Fruit fly (Drosophila melanogaster) whole organism, embryonic: ENCODE data around the gene tup.

Experiments
- CG10147 ChIP-seq: fragments of 200-800 bp; sonication (Bioruptor generic); optimal IDR thresholded peaks from 2 replicates; lab custom pipeline; 2019; ENCODE audit warnings: missing biosample characterization, mild to moderate bottlenecking, missing genetic modification characterization, moderate library complexity
- CG10209 ChIP-seq: fragments of 200-800 bp; sonication (Bioruptor generic); optimal IDR thresholded peaks from 3 replicates; lab custom pipeline; 2017; ENCODE audit warnings: missing biosample characterization, mild to moderate bottlenecking, missing genetic modification characterization, missing genetic modification reagents
- CG1024 ChIP-seq: fragments of 200-800 bp; sonication (Bioruptor generic); IDR thresholded peaks from 2 replicates; pipeline ENCODE4 v1.3.6; 2022; ENCODE audit warnings: missing biosample characterization, missing genetic modification characterization
- CG11560 ChIP-seq: fragments of 200-800 bp; sonication (Bioruptor generic); IDR thresholded peaks from 3 replicates; pipeline ENCODE4 v1.3.6; 2022; ENCODE audit warnings: missing biosample characterization, missing genetic modification characterization
- CG13287 ChIP-seq: fragments of 200-800 bp; sonication (Bioruptor generic); IDR thresholded peaks from 2 replicates; pipeline ENCODE4 v1.3.6; 2022; ENCODE audit warnings: missing biosample characterization, missing genetic modification characterization; ENCODE audit not compliant: partially characterized antibody
- CG17568 ChIP-seq: fragments of 200-800 bp; sonication (Bioruptor generic); optimal IDR thresholded peaks from 2 replicates; lab custom pipeline; 2018; ENCODE audit warnings: missing biosample characterization, mild to moderate bottlenecking, missing genetic modification characterization, moderate library complexity
- CG18599 ChIP-seq: fragments of 200-800 bp; sonication (Bioruptor generic); optimal IDR thresholded peaks from 3 replicates; lab custom pipeline; 2017; ENCODE audit warnings: missing biosample characterization, missing genetic modification characterization, mild to moderate bottlenecking, moderate library complexity, missing genetic modification reagents
- CG2199 ChIP-seq: fragments of 200-800 bp; sonication (Bioruptor generic); IDR thresholded peaks from 3 replicates; pipeline ENCODE4 v1.3.6; 2022; ENCODE audit warnings: missing biosample characterization, missing genetic modification characterization
- CG31365 ChIP-seq: fragments of 200-800 bp; sonication (Bioruptor generic); optimal IDR thresholded peaks from 2 replicates; lab custom pipeline; 2018; ENCODE audit warnings: missing biosample characterization, mild to moderate bottlenecking, missing genetic modification characterization
- CG31388 ChIP-seq: fragments of 200-800 bp; sonication (Bioruptor generic); optimal IDR thresholded peaks from 2 replicates; lab custom pipeline; 2016; ENCODE audit warnings: missing biosample characterization, missing genetic modification characterization
- CG32767 ChIP-seq: fragments of 200-800 bp; sonication (Bioruptor generic); IDR thresholded peaks from 2 replicates; pipeline ENCODE4 v1.3.6; 2022; ENCODE audit warnings: missing biosample characterization, missing genetic modification characterization
- CG3847 ChIP-seq: fragments of 200-800 bp; sonication (Bioruptor generic); IDR thresholded peaks from 2 replicates; pipeline ENCODE4 v1.3.6; 2022; ENCODE audit warnings: missing biosample characterization, missing genetic modification characterization
- CG42726 ChIP-seq: fragments of 200-800 bp; sonication (Bioruptor generic); IDR thresholded peaks from 2 replicates; pipeline ENCODE4 v1.3.6; 2022; ENCODE audit warnings: missing biosample characterization, missing genetic modification characterization; ENCODE audit not compliant: partially characterized antibody
- CG6175 ChIP-seq: fragments of 200-800 bp; sonication (Bioruptor generic); IDR thresholded peaks from 3 replicates; pipeline ENCODE4 v1.3.6; 2022; ENCODE audit warnings: missing biosample characterization, missing genetic modification characterization
- CG8478 ChIP-seq: fragments of >200 bp; optimal IDR thresholded peaks from 2 replicates; lab custom pipeline; 2018
- CG8765 ChIP-seq: fragments of 200-800 bp; sonication (Bioruptor generic); IDR thresholded peaks from 2 replicates; pipeline ENCODE4 v1.3.6; 2022; ENCODE audit warnings: missing biosample characterization, missing genetic modification characterization
- CG8944 ChIP-seq: fragments of 200-800 bp; sonication (Bioruptor generic); optimal IDR thresholded peaks from 3 replicates; lab custom pipeline; 2016; ENCODE audit warnings: missing biosample characterization, missing genetic modification characterization
- CkIIα-i1 ChIP-seq: fragments of 200-800 bp; sonication (Bioruptor generic); IDR thresholded peaks from 2 replicates; pipeline ENCODE4 v1.3.6; 2022; ENCODE audit warnings: missing biosample characterization, missing genetic modification characterization
- Dek ChIP-seq: fragments of 200-800 bp; sonication (Bioruptor generic); optimal IDR thresholded peaks from 3 replicates; lab custom pipeline; 2019; ENCODE audit warnings: missing biosample characterization, mild to moderate bottlenecking, missing genetic modification characterization, moderate library complexity
- Elba2 ChIP-seq: fragments of 200-800 bp; sonication (Bioruptor generic); optimal IDR thresholded peaks from 3 replicates; lab custom pipeline; 2016; ENCODE audit warnings: missing biosample characterization, missing genetic modification characterization
- HmgD ChIP-seq: fragments of 200-800 bp; sonication (Bioruptor generic); optimal IDR thresholded peaks from 3 replicates; lab custom pipeline; 2016; ENCODE audit warnings: missing biosample characterization, missing genetic modification characterization
- Hmr ChIP-seq: fragments of 200-800 bp; sonication (Bioruptor generic); optimal IDR thresholded peaks from 3 replicates; lab custom pipeline; 2017; ENCODE audit warnings: mild to moderate bottlenecking, missing biosample characterization, missing genetic modification reagents, missing genetic modification characterization
- Hr39 ChIP-seq: fragments of >200 bp; optimal IDR thresholded peaks from 2 replicates; lab custom pipeline; 2017
- Jarid2 ChIP-seq: fragments of 200-800 bp; sonication (Bioruptor generic); optimal IDR thresholded peaks from 3 replicates; lab custom pipeline; 2017; ENCODE audit warnings: mild to moderate bottlenecking, missing biosample characterization, missing genetic modification reagents, missing genetic modification characterization
- Mes4 ChIP-seq: fragments of 200-800 bp; sonication (Bioruptor generic); optimal IDR thresholded peaks from 2 replicates; lab custom pipeline; 2016; ENCODE audit warnings: missing biosample characterization, missing genetic modification characterization
- Sin3A ChIP-seq: fragments of >200 bp; optimal IDR thresholded peaks from 2 replicates; lab custom pipeline; 2018
- Stat92E ChIP-seq, 3 experiments: fragments of >200 bp in 2 of 3; fragments of 200-800 bp in 1 of 3; sonication (Bioruptor generic) in 1 of 3; optimal IDR thresholded peaks; 2 replicates each; lab custom pipeline; 2017 to 2019; ENCODE audit warnings: missing biosample characterization in 3 of 3, missing genetic modification characterization in 3 of 3, mild to moderate bottlenecking in 1 of 3, moderate library complexity in 1 of 3
- ap ChIP-seq: fragments of 200-800 bp; sonication (Bioruptor generic); IDR thresholded peaks from 2 replicates; pipeline ENCODE4 v1.3.6; 2022; ENCODE audit warnings: missing biosample characterization, missing genetic modification characterization
- ase ChIP-seq: fragments of 200-800 bp; sonication (Bioruptor generic); IDR thresholded peaks from 3 replicates; pipeline ENCODE4 v1.3.6; 2022; ENCODE audit warnings: missing biosample characterization, missing genetic modification characterization
- btn ChIP-seq: fragments of 200-800 bp; sonication (Bioruptor generic); optimal IDR thresholded peaks from 2 replicates; lab custom pipeline; 2016; ENCODE audit warnings: missing biosample characterization, missing genetic modification characterization
- crc ChIP-seq: fragments of 200-800 bp; sonication (Bioruptor generic); optimal IDR thresholded peaks from 2 replicates; lab custom pipeline; 2016; ENCODE audit warnings: missing biosample characterization, missing genetic modification characterization
- crp ChIP-seq, 2 experiments: fragments of 200-800 bp; sonication (Bioruptor generic); optimal IDR thresholded peaks; 2 replicates in 1 of 2; 3 replicates in 1 of 2; lab custom pipeline; 2017; ENCODE audit warnings: missing biosample characterization in 2 of 2, missing genetic modification characterization in 2 of 2, mild to moderate bottlenecking in 1 of 2, moderate library complexity in 1 of 2
- da ChIP-seq: fragments of 200-800 bp; sonication (Bioruptor generic); optimal IDR thresholded peaks from 2 replicates; lab custom pipeline; 2016; ENCODE audit warnings: missing biosample characterization, missing genetic modification characterization
- emc ChIP-seq: fragments of 200-800 bp; sonication (Bioruptor generic); optimal IDR thresholded peaks from 2 replicates; lab custom pipeline; 2016; ENCODE audit warnings: missing biosample characterization, missing genetic modification characterization
- ewg ChIP-seq: fragments of 200-800 bp; sonication (Bioruptor generic); optimal IDR thresholded peaks from 3 replicates; lab custom pipeline; 2017; ENCODE audit warnings: mild to moderate bottlenecking, missing biosample characterization, missing genetic modification reagents, missing genetic modification characterization
- gce ChIP-seq: fragments of 200-800 bp; sonication (Bioruptor generic); IDR thresholded peaks from 3 replicates; pipeline ENCODE4 v1.3.6; 2022; ENCODE audit warnings: missing biosample characterization, missing genetic modification characterization
- gcm ChIP-seq: fragments of 200-800 bp; sonication (Bioruptor generic); optimal IDR thresholded peaks from 2 replicates; lab custom pipeline; 2019; ENCODE audit warnings: missing biosample characterization, mild to moderate bottlenecking, missing genetic modification characterization, moderate library complexity
- grau ChIP-seq: fragments of 200-800 bp; optimal IDR thresholded peaks from 3 replicates; lab custom pipeline; 2019; ENCODE audit warnings: missing biosample characterization, mild to moderate bottlenecking, missing genetic modification characterization, moderate library complexity
- gt ChIP-seq: fragments of 200-800 bp; sonication (Bioruptor generic); IDR thresholded peaks from 2 replicates; pipeline ENCODE4 v1.3.6; 2022; ENCODE audit warnings: missing biosample characterization, missing genetic modification characterization
- kni ChIP-seq: fragments of 200-800 bp; sonication (Bioruptor generic); optimal IDR thresholded peaks from 3 replicates; lab custom pipeline; 2017; ENCODE audit warnings: mild to moderate bottlenecking, missing biosample characterization, missing genetic modification reagents, missing genetic modification characterization
- maf-S ChIP-seq: fragments of 200-800 bp; sonication (Bioruptor generic); optimal IDR thresholded peaks from 2 replicates; lab custom pipeline; 2016; ENCODE audit warnings: missing biosample characterization, missing genetic modification characterization
- odd ChIP-seq: fragments of 200-800 bp; sonication (Bioruptor generic); optimal IDR thresholded peaks from 2 replicates; lab custom pipeline; 2017; ENCODE audit warnings: missing biosample characterization, mild to moderate bottlenecking, missing genetic modification characterization
- onecut ChIP-seq: fragments of 200-800 bp; sonication (Bioruptor generic); IDR thresholded peaks from 2 replicates; pipeline ENCODE4 v1.3.6; 2022; ENCODE audit warnings: missing biosample characterization, missing genetic modification characterization
- pita ChIP-seq: fragments of 200-800 bp; sonication (Bioruptor generic); optimal IDR thresholded peaks from 2 replicates; lab custom pipeline; 2017; ENCODE audit warnings: missing biosample characterization, mild to moderate bottlenecking, missing genetic modification characterization
- ranshi ChIP-seq: fragments of 200-800 bp; sonication (Bioruptor generic); IDR thresholded peaks from 2 replicates; pipeline ENCODE4 v1.3.6; 2022; ENCODE audit warnings: missing biosample characterization, missing genetic modification characterization
- row ChIP-seq: fragments of 200-800 bp; sonication (Bioruptor generic); IDR thresholded peaks from 3 replicates; pipeline ENCODE4 v1.3.6; 2022; ENCODE audit warnings: missing biosample characterization, missing genetic modification characterization
- sqz ChIP-seq: fragments of 200-800 bp; sonication (Bioruptor generic); optimal IDR thresholded peaks from 3 replicates; lab custom pipeline; 2018; ENCODE audit warnings: missing biosample characterization, mild to moderate bottlenecking, missing genetic modification characterization
- tap ChIP-seq: fragments of 200-800 bp; optimal IDR thresholded peaks from 3 replicates; lab custom pipeline; 2019; ENCODE audit warnings: missing biosample characterization, mild to moderate bottlenecking, missing genetic modification characterization, moderate library complexity
- twi ChIP-seq: fragments of 200-800 bp; optimal IDR thresholded peaks from 2 replicates; lab custom pipeline; 2019; ENCODE audit warnings: missing biosample characterization, mild to moderate bottlenecking, missing genetic modification characterization, moderate library complexity
- wor ChIP-seq: fragments of 200-800 bp; sonication (Bioruptor generic); IDR thresholded peaks from 2 replicates; pipeline ENCODE4 v1.3.6; 2022; ENCODE audit warnings: missing biosample characterization, missing genetic modification characterization
- zfh2 ChIP-seq: fragments of 200-800 bp; sonication (Bioruptor generic); optimal IDR thresholded peaks from 2 replicates; lab custom pipeline; 2016; ENCODE audit warnings: missing biosample characterization, missing genetic modification characterization

tup gene

DNA sequence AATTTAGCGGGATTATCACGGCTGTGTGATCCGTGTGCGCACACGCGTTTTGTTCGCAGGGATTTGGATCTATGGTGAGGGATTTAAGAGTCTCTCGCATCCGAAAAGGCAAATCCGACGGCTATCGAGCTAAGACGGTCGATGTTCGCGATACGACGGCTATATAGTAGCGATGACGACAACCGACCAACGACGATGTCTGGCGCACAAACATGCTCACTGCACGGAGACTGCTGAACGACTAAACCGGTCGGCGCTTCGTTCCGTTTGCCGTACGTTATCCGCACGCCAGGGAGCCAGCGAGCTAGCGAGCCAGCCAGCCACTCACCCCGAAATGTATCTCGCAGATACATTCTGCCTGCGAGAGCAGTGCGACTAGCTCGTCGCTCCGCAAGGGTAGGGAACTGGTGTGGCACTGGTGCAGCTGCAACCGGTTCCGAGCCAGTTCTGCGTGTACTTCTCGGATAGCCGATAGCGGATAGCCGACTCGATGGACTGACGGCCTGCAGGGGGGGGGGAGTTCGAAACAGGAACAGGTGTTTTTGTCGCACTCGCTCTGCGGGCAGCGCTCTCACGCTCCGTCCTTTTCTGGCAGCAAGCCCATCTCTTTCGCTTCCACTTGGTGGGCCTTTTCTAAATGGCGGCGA lies at the start of gene tup:
tup (minus strand) TSS at position 248 of the 647 bp plus-strand sequence.
- no peak for TF ChIP-seq ap (GFP tag; lab: Robert Waterston, UW)
- no peak for TF ChIP-seq CG31365 (tag; lab: Kevin White, UChicago)
- TF ChIP-seq da, result peak; percentile 11
- no peak for TF ChIP-seq CG17568 (GFP tag; lab: Kevin White, UChicago)
- TF ChIP-seq odd (GFP tag; lab: Kevin White, UChicago), result no peak
- TF ChIP-seq zfh2, result no peak
- peak; percentile 32; the same call in 1 of the 2 replicates for TF ChIP-seq CG13287 (GFP tag; lab: Robert Waterston, UW)
- TF ChIP-seq CG10147 (GFP tag; lab: Kevin White, UChicago), result no peak
- peak in 1 of 2 experiments; percentile 46 for TF ChIP-seq crp (GFP tag; optimal IDR thresholded peaks at IDR 0.05; lab: Kevin White, UChicago)
- no peak for TF ChIP-seq Dek (tag; lab: Kevin White, UChicago)
- TF ChIP-seq Hmr (GFP tag; lab: Kevin White, UChicago), result peak; percentile 2
- peak; percentile 89 for TF ChIP-seq kni
- no peak for TF ChIP-seq crc
- no peak for TF ChIP-seq pita (GFP tag; lab: Kevin White, UChicago)
- TF ChIP-seq CG18599, result no peak
- TF ChIP-seq CG8944, result no peak
- TF ChIP-seq Hr39 (lab: Kevin White, UChicago), result no peak
- no peak for TF ChIP-seq CG11560 (tag; lab: Robert Waterston, UW)
- TF ChIP-seq emc (GFP tag; lab: Kevin White, UChicago), result no peak
- TF ChIP-seq ewg (GFP tag; lab: Kevin White, UChicago), result peak; percentile 98
- TF ChIP-seq maf-S (GFP tag; lab: Kevin White, UChicago), result no peak
- peak; percentile 72 for TF ChIP-seq CG32767 (GFP tag; lab: Robert Waterston, UW)
- TF ChIP-seq onecut, result no peak
- peak in 1 of 3 experiments; percentile 61 for TF ChIP-seq Stat92E (GFP tag; optimal IDR thresholded peaks at IDR 0.05; lab: Kevin White, UChicago)
- TF ChIP-seq Jarid2 (GFP tag; lab: Kevin White, UChicago), result peak; percentile 91
- peak; percentile 71 for TF ChIP-seq twi (tag; lab: Kevin White, UChicago)
- TF ChIP-seq ase (GFP tag; lab: Robert Waterston, UW), result no peak
- 0 out of 2 replicates have a peak, but pooled peaks have one; percentile 22 for TF ChIP-seq wor (GFP tag; lab: Robert Waterston, UW)
- no peak for TF ChIP-seq CG8765 (GFP tag; lab: Robert Waterston, UW)
- no peak for TF ChIP-seq CkIIα-i1 (GFP tag; lab: Robert Waterston, UW)
- TF ChIP-seq ranshi, result no peak
- peak; percentile 24; the same call in 1 of the 3 replicates for TF ChIP-seq CG2199 (GFP tag; lab: Robert Waterston, UW)
- peak; percentile 43; the same call in 1 of the 2 replicates for TF ChIP-seq CG42726 (GFP tag; lab: Robert Waterston, UW)
- peak; percentile 13; the same call in 1 of the 3 replicates for TF ChIP-seq row
- no peak for TF ChIP-seq Sin3A (lab: Kevin White, UChicago)
- peak; percentile 96 for TF ChIP-seq CG8478 (lab: Kevin White, UChicago)
- no peak for TF ChIP-seq sqz
- TF ChIP-seq CG3847 (GFP tag; lab: Robert Waterston, UW), result no peak
- no peak for TF ChIP-seq gt (GFP tag; lab: Robert Waterston, UW)
- no peak for TF ChIP-seq Mes4 (GFP tag; lab: Kevin White, UChicago)
- no peak for TF ChIP-seq tap (tag; lab: Kevin White, UChicago)
- peak; percentile 77 for TF ChIP-seq gcm
- TF ChIP-seq CG31388, result no peak
- no peak; the same call in 1 of the 2 replicates for TF ChIP-seq CG1024
- TF ChIP-seq btn (GFP tag; lab: Kevin White, UChicago), result peak; percentile 0
- 0 out of 3 replicates have a peak, but pooled peaks have one; percentile 13 for TF ChIP-seq CG6175
- TF ChIP-seq gce (GFP tag; lab: Robert Waterston, UW), result peak; percentile 6; the same call in 1 of the 3 replicates
- TF ChIP-seq HmgD (GFP tag; lab: Kevin White, UChicago), result peak; percentile 65
- TF ChIP-seq grau (tag; lab: Kevin White, UChicago), result peak; percentile 1
- TF ChIP-seq Elba2, result no peak
- no peak for TF ChIP-seq CG10209 (GFP tag; lab: Kevin White, UChicago)
